Worm (Caenorhabditis elegans) whole organism, L1 larva: ENCODE data around the gene pah-1.

ENCODE experiments used
- C34B4.2 ChIP-seq: sonication (generic microtip); optimal IDR thresholded peaks from 2 replicates; lab custom pipeline; 2017; ENCODE audit warnings: mild to moderate bottlenecking, missing genetic modification characterization, missing compliant biosample characterization
- Y116A8C.19 ChIP-seq: sonication (generic microtip); optimal IDR thresholded peaks from 2 replicates; lab custom pipeline; 2016; ENCODE audit warnings: missing compliant biosample characterization, missing genetic modification characterization, borderline replicate concordance
- aly-2 ChIP-seq: fragments of 150-350 bp; optimal IDR thresholded peaks from 2 replicates; lab custom pipeline; 2014; ENCODE audit warnings: missing biosample characterization, missing genetic modification characterization
- blmp-1 ChIP-seq: fragments of 150-350 bp; optimal IDR thresholded peaks from 2 replicates; lab custom pipeline; 2014; ENCODE audit warnings: missing biosample characterization, missing genetic modification characterization
- ceh-82 ChIP-seq, 3 experiments: fragments of 150-350 bp in 1 of 3; sonication (generic microtip) in 2 of 3; optimal IDR thresholded peaks; 2 replicates each; lab custom pipeline; 2014 to 2017; ENCODE audit warnings: missing biosample characterization in 3 of 3, missing genetic modification characterization in 3 of 3
- ces-1 ChIP-seq: fragments of 150-350 bp; optimal IDR thresholded peaks from 2 replicates; lab custom pipeline; 2014; ENCODE audit warnings: missing biosample characterization, missing genetic modification reagents, missing genetic modification characterization
- efl-1 ChIP-seq, 4 experiments: fragments of 150-350 bp; optimal IDR thresholded peaks in 3 of 4; peaks in 1 of 4; 1 replicate in 1 of 4; 2 replicates in 3 of 4; lab custom pipeline; 2014; ENCODE audit warnings: missing biosample characterization in 2 of 4, missing genetic modification characterization in 2 of 4, missing genetic modification reagents in 2 of 4
- egl-27 ChIP-seq, 2 experiments: fragments of 150-350 bp in 1 of 2; sonication (generic microtip); optimal IDR thresholded peaks; 3 replicates each; lab custom pipeline; 2017 to 2018; ENCODE audit warnings: missing biosample characterization in 2 of 2, missing genetic modification characterization in 2 of 2, missing genetic modification reagents in 2 of 2
- elt-2 ChIP-seq: sonication (generic microtip); optimal IDR thresholded peaks from 2 replicates; lab custom pipeline; 2016; ENCODE audit warnings: missing genetic modification characterization, mild to moderate bottlenecking, inconsistent platforms, missing compliant biosample characterization, missing genetic modification reagents
- elt-3 ChIP-seq, 6 experiments: fragments of 150-350 bp in 1 of 6; sonication (generic microtip); optimal IDR thresholded peaks; 2 replicates each; lab custom pipeline; 2017 to 2018; ENCODE audit warnings: missing biosample characterization in 6 of 6, missing genetic modification characterization in 6 of 6, inconsistent platforms in 1 of 6
- ets-5 ChIP-seq: fragments of 200-800 bp; sonication (Bioruptor generic); IDR thresholded peaks from 2 replicates; pipeline ENCODE4 v1.3.6; 2022; ENCODE audit warnings: missing genetic modification characterization, missing compliant biosample characterization
- lir-3 ChIP-seq: sonication (generic microtip); optimal IDR thresholded peaks from 2 replicates; lab custom pipeline; 2016; ENCODE audit warnings: mild to moderate bottlenecking, missing genetic modification characterization, moderate library complexity, missing compliant biosample characterization; ENCODE audit not compliant: poor library complexity
- mdl-1 ChIP-seq, 2 experiments: fragments of 150-350 bp; optimal IDR thresholded peaks; 2 replicates each; lab custom pipeline; 2014 to 2017; ENCODE audit warnings: missing biosample characterization in 2 of 2, missing genetic modification characterization in 2 of 2, inconsistent platforms in 1 of 2
- mef-2 ChIP-seq: fragments of 150-350 bp; optimal IDR thresholded peaks from 2 replicates; lab custom pipeline; 2014; ENCODE audit warnings: missing biosample characterization, missing genetic modification characterization
- nhr-76 ChIP-seq: sonication (generic microtip); optimal IDR thresholded peaks from 2 replicates; lab custom pipeline; 2017; ENCODE audit warnings: missing biosample characterization, missing genetic modification characterization
- nhr-77 ChIP-seq: fragments of 150-350 bp; optimal IDR thresholded peaks from 2 replicates; lab custom pipeline; 2014; ENCODE audit warnings: missing biosample characterization, missing genetic modification characterization
- nhr-84 ChIP-seq: sonication (generic microtip); optimal IDR thresholded peaks from 2 replicates; lab custom pipeline; 2017; ENCODE audit warnings: missing biosample characterization, missing genetic modification characterization
- nhr-90 ChIP-seq: sonication (generic microtip); optimal IDR thresholded peaks from 2 replicates; lab custom pipeline; 2016; ENCODE audit warnings: mild to moderate bottlenecking, missing genetic modification characterization, missing compliant biosample characterization; ENCODE audit not compliant: poor library complexity
- snpc-4 ChIP-seq: fragments of 150-350 bp; optimal IDR thresholded peaks from 2 replicates; lab custom pipeline; 2014; ENCODE audit warnings: missing biosample characterization, missing genetic modification characterization
- sox-4 ChIP-seq: sonication (generic microtip); optimal IDR thresholded peaks from 2 replicates; lab custom pipeline; 2016; ENCODE audit warnings: missing genetic modification characterization, missing compliant biosample characterization
- tbx-2 ChIP-seq: sonication (generic microtip); optimal IDR thresholded peaks from 2 replicates; lab custom pipeline; 2016; ENCODE audit warnings: missing genetic modification characterization, missing compliant biosample characterization
- unc-130 ChIP-seq: fragments of 150-350 bp; optimal IDR thresholded peaks from 2 replicates; lab custom pipeline; 2017; ENCODE audit warnings: missing biosample characterization, missing genetic modification characterization, inconsistent platforms
- unc-30 ChIP-seq: sonication (generic microtip); optimal IDR thresholded peaks from 2 replicates; lab custom pipeline; 2017; ENCODE audit warnings: missing biosample characterization, missing genetic modification characterization
- unc-62 ChIP-seq: fragments of 150-350 bp; optimal IDR thresholded peaks from 2 replicates; lab custom pipeline; 2014; ENCODE audit warnings: missing biosample characterization, missing genetic modification reagents, missing genetic modification characterization
- unc-86 ChIP-seq: sonication (generic microtip); optimal IDR thresholded peaks from 2 replicates; lab custom pipeline; 2016; ENCODE audit warnings: missing genetic modification characterization, missing compliant biosample characterization
- zag-1 ChIP-seq: fragments of 150-350 bp; optimal IDR thresholded peaks from 2 replicates; lab custom pipeline; 2014; ENCODE audit warnings: missing biosample characterization, missing genetic modification characterization
- ztf-4 ChIP-seq: fragments of 150-350 bp; optimal IDR thresholded peaks from 2 replicates; lab custom pipeline; 2014; ENCODE audit warnings: missing biosample characterization, missing genetic modification characterization

The pah-1 gene

ce11 chrII:8738244-8738643 is 28.6 kb downstream of the pah-1 start:
- no peak for TF ChIP-seq nhr-84
- no peak for TF ChIP-seq efl-1 (optimal IDR thresholded peaks at IDR 0.05; lab: Kevin White, UChicago)
- TF ChIP-seq efl-1 (GFP tag; optimal IDR thresholded peaks at IDR 0.05 in 1 of 2; lab: Kevin White, UChicago): peak in 1 of 2 experiments; percentile 23
- peak; percentile 22 for TF ChIP-seq elt-2
- TF ChIP-seq, all 84 proteins: peak for 2

- no peak for TF ChIP-seq unc-30 (tag; lab: Kevin White, UChicago)
- TF ChIP-seq efl-1 (optimal IDR thresholded peaks at IDR 0.05; lab: Kevin White, UChicago): no peak
- TF ChIP-seq efl-1 (GFP tag; optimal IDR thresholded peaks at IDR 0.05 in 1 of 2; lab: Kevin White, UChicago): peak in 1 of 2 experiments; percentile 24
- TF ChIP-seq, all 84 proteins: peak for 1
Measured at ce11 chrII:8737456-8737855, 29.3 kb downstream of the pah-1 start, which contains the start of gene idpb-4. Gene idpb-4 (minus strand): TSS chrII:8737556.

- TF ChIP-seq unc-130: no peak
- no peak for TF ChIP-seq snpc-4 (tag; lab: Kevin White, UChicago)
- TF ChIP-seq unc-30 (tag; lab: Kevin White, UChicago): no peak
- no peak for TF ChIP-seq egl-27 (tag; optimal IDR thresholded peaks at IDR 0.05; lab: Kevin White, UChicago)
- TF ChIP-seq tbx-2: no peak
Measured at ce11 chrII:8733627-8734026, 33.2 kb downstream of the pah-1 start.

ce11 chrII:8732339-8733100 is 34.3 kb downstream of the pah-1 start, which contains the start of gene rol-6:
Gene rol-6 (plus strand): TSS chrII:8733050.
- TF ChIP-seq blmp-1 (peak; percentile 50), nhr-90 (tag; lab: Kevin White, UChicago) (no peak)
- TF ChIP-seq, all 84 proteins: peak for 1

- TF ChIP-seq lir-3 (no peak), nhr-77 (tag; lab: Kevin White, UChicago) (no peak), blmp-1 (peak; percentile 89)
Measured at ce11 chrII:8731736-8732229, 35.0 kb downstream of the pah-1 start.

- no peak for TF ChIP-seq mef-2 (tag; lab: Kevin White, UChicago)
- no peak for TF ChIP-seq sox-4 (tag; lab: Kevin White, UChicago)
- TF ChIP-seq efl-1 (optimal IDR thresholded peaks at IDR 0.05; lab: Kevin White, UChicago): no peak
- TF ChIP-seq efl-1 (GFP tag; optimal IDR thresholded peaks at IDR 0.05 in 1 of 2; lab: Kevin White, UChicago): peak in 1 of 2 experiments; percentile 27
- TF ChIP-seq snpc-4 (tag; lab: Kevin White, UChicago): no peak
- TF ChIP-seq unc-62: no peak
- no peak for TF ChIP-seq C34B4.2 (tag; lab: Kevin White, UChicago)
- no peak for TF ChIP-seq nhr-76 (tag; lab: Kevin White, UChicago)
- no peak for TF ChIP-seq ces-1
- no peak for TF ChIP-seq unc-86 (tag; lab: Kevin White, UChicago)
- TF ChIP-seq ets-5: no peak
- no peak for TF ChIP-seq Y116A8C.19 (tag; lab: Kevin White, UChicago)
- TF ChIP-seq ceh-82 (tag; optimal IDR thresholded peaks at IDR 0.05; lab: Kevin White, UChicago): no peak
- TF ChIP-seq zag-1 (tag; lab: Kevin White, UChicago): no peak
- TF ChIP-seq aly-2 (tag; lab: Kevin White, UChicago): no peak
- peak; percentile 96 for TF ChIP-seq blmp-1
- TF ChIP-seq mdl-1 (tag; optimal IDR thresholded peaks at IDR 0.05; lab: Kevin White, UChicago): no peak
- no peak for TF ChIP-seq nhr-77 (tag; lab: Kevin White, UChicago)
- peak in 1 of 6 experiments; percentile 87 for TF ChIP-seq elt-3 (tag; optimal IDR thresholded peaks at IDR 0.05; lab: Kevin White, UChicago)
- no peak for TF ChIP-seq ztf-4 (tag; lab: Kevin White, UChicago)
Measured at ce11 chrII:8730960-8731693, 35.7 kb downstream of the pah-1 start.
